Fruit fly (Drosophila melanogaster): ENCODE measurements around the gene Arv1.

- TF ChIP-seq Hr96 (GFP tag; optimal IDR thresholded peaks at IDR 0.05) (peak; percentile 79), cic (GFP tag; optimal IDR thresholded peaks at IDR 0.05) (no peak), kay (GFP tag; ENCODE audit: borderline replicate concordance) (no peak), cnc (optimal IDR thresholded peaks at IDR 0.05) (no peak), CG7045 (GFP tag; optimal IDR thresholded peaks at IDR 0.05) (peak; percentile 62), Crg-1 (GFP tag; optimal IDR thresholded peaks at IDR 0.05) (peak; percentile 67), CG7101 (tag; optimal IDR thresholded peaks at IDR 0.05) (peak; percentile 70), CG12768 (GFP tag; optimal IDR thresholded peaks at IDR 0.05) (peak; percentile 59), CG11617 (GFP tag; optimal IDR thresholded peaks at IDR 0.05) (peak; percentile 65), Clk (GFP tag; optimal IDR thresholded peaks at IDR 0.05) (no peak), toe (GFP tag; optimal IDR thresholded peaks at IDR 0.05) (no peak)
These were observed 21.7 kb downstream of the Arv1 start, which contains the start of the genes Glg1 and M6 for dm6 chr3L:21507354-21507928.
